Fruit fly (Drosophila melanogaster) whole organism, embryonic: ENCODE data around the gene CG14694.

ENCODE experiments used
- CG10565 ChIP-seq: fragments of 200-800 bp; sonication (Bioruptor generic); optimal IDR thresholded peaks from 3 replicates; lab custom pipeline; 2016; ENCODE audit warnings: missing biosample characterization, mild to moderate bottlenecking, missing genetic modification characterization
- CG11456 ChIP-seq: fragments of 200-800 bp; sonication (Bioruptor generic); IDR thresholded peaks from 3 replicates; pipeline ENCODE4 v1.3.6; 2022; ENCODE audit warnings: missing biosample characterization, missing genetic modification characterization
- CG17829 ChIP-seq: fragments of 200-800 bp; optimal IDR thresholded peaks from 2 replicates; lab custom pipeline; 2019; ENCODE audit warnings: missing biosample characterization, mild to moderate bottlenecking, missing genetic modification characterization, moderate library complexity
- CG8281 ChIP-seq: fragments of 200-800 bp; sonication (Bioruptor generic); optimal IDR thresholded peaks from 2 replicates; lab custom pipeline; 2018; ENCODE audit warnings: missing biosample characterization, mild to moderate bottlenecking, missing genetic modification characterization, moderate library complexity
- CkIIα-i1 ChIP-seq: fragments of 200-800 bp; sonication (Bioruptor generic); IDR thresholded peaks from 2 replicates; pipeline ENCODE4 v1.3.6; 2022; ENCODE audit warnings: missing biosample characterization, missing genetic modification characterization
- Hmx ChIP-seq: fragments of 200-800 bp; sonication (Bioruptor generic); optimal IDR thresholded peaks from 2 replicates; lab custom pipeline; 2016; ENCODE audit warnings: missing biosample characterization, missing genetic modification characterization
- ash1 ChIP-seq: fragments of 200-800 bp; sonication (Bioruptor generic); optimal IDR thresholded peaks from 2 replicates; lab custom pipeline; 2018; ENCODE audit warnings: missing biosample characterization, mild to moderate bottlenecking, missing genetic modification characterization
- corto ChIP-seq: fragments of 200-800 bp; sonication (Bioruptor generic); optimal IDR thresholded peaks from 2 replicates; lab custom pipeline; 2016; ENCODE audit warnings: missing biosample characterization, mild to moderate bottlenecking, missing genetic modification characterization, moderate library complexity
- lmd ChIP-seq: fragments of 200-800 bp; sonication (Bioruptor generic); IDR thresholded peaks from 2 replicates; pipeline ENCODE4 v1.3.6; 2022; ENCODE audit warnings: missing biosample characterization, missing genetic modification characterization
- pan ChIP-seq, 4 experiments: fragments of >200 bp in 3 of 4; fragments of 200-800 bp in 1 of 4; sonication (Bioruptor generic) in 1 of 4; optimal IDR thresholded peaks in 3 of 4; IDR thresholded peaks in 1 of 4; 2 replicates each; pipeline versions ENCODE4 v1.3.6 to Lab custom; 2017 to 2022; ENCODE audit warnings: missing biosample characterization in 2 of 4, missing genetic modification characterization in 2 of 4, mixed read lengths in 1 of 4
- slp2 ChIP-seq: fragments of 200-800 bp; sonication (Bioruptor generic); optimal IDR thresholded peaks from 2 replicates; lab custom pipeline; 2016; ENCODE audit warnings: missing biosample characterization, missing genetic modification characterization

dm6 chr3R:10836924-10837323 is 22.7 kb downstream of the CG14694 start:
- TF ChIP-seq CG11456 (GFP tag; lab: Robert Waterston, UW) (no peak), lmd (GFP tag; lab: Robert Waterston, UW) (no peak), corto (no peak), CkIIα-i1 (GFP tag; lab: Robert Waterston, UW) (no peak), CG10565 (GFP tag; lab: Kevin White, UChicago) (no peak), pan (optimal IDR thresholded peaks at IDR 0.05; lab: Kevin White, UChicago) (no peak), pan (GFP tag; optimal IDR thresholded peaks at IDR 0.05 in 1 of 2, IDR thresholded peaks at IDR 0.05 in 1 of 2) (no peak), CG17829 (tag; lab: Kevin White, UChicago) (no peak), CG8281 (no peak), Hmx (no peak), slp2 (GFP tag; lab: Kevin White, UChicago) (no peak), ash1 (no peak)
